Worm (Caenorhabditis elegans) whole organism, L2 larva: ENCODE results near the gene tag-51.

Source experiments
- C34F6.9 ChIP-seq: fragments of 150-350 bp; optimal IDR thresholded peaks from 2 replicates; lab custom pipeline; 2014; ENCODE audit warnings: missing biosample characterization, missing genetic modification characterization
- F13H6.1 ChIP-seq: sonication (generic microtip); optimal IDR thresholded peaks from 2 replicates; lab custom pipeline; 2016; ENCODE audit warnings: missing genetic modification characterization, missing compliant biosample characterization
- Y55F3AM.14 ChIP-seq: fragments of 200-800 bp; sonication (Bioruptor generic); optimal IDR thresholded peaks from 2 replicates; lab custom pipeline; 2018; ENCODE audit warnings: mild to moderate bottlenecking, missing genetic modification characterization, missing compliant biosample characterization
- alr-1 ChIP-seq: fragments of 150-350 bp; optimal IDR thresholded peaks from 2 replicates; lab custom pipeline; 2014; ENCODE audit warnings: missing biosample characterization, missing genetic modification characterization
- aly-2 ChIP-seq: fragments of 150-350 bp; optimal IDR thresholded peaks from 2 replicates; lab custom pipeline; 2014; ENCODE audit warnings: missing biosample characterization, missing genetic modification characterization
- blmp-1 ChIP-seq: sonication (generic microtip); optimal IDR thresholded peaks from 2 replicates; lab custom pipeline; 2017; ENCODE audit warnings: missing genetic modification characterization, mild to moderate bottlenecking, missing compliant biosample characterization, antibody characterized with exemption, moderate library complexity; ENCODE audit not compliant: insufficient read depth
- ceh-16 ChIP-seq: fragments of 150-350 bp; optimal IDR thresholded peaks from 2 replicates; lab custom pipeline; 2014; ENCODE audit warnings: missing biosample characterization, missing genetic modification characterization
- ceh-82 ChIP-seq: fragments of 150-350 bp; optimal IDR thresholded peaks from 2 replicates; lab custom pipeline; 2014; ENCODE audit warnings: missing biosample characterization, missing genetic modification characterization
- dmd-4 ChIP-seq: sonication (generic microtip); optimal IDR thresholded peaks from 2 replicates; lab custom pipeline; 2017; ENCODE audit warnings: missing biosample characterization, missing genetic modification characterization
- egl-27 ChIP-seq: sonication (generic microtip); optimal IDR thresholded peaks from 3 replicates; lab custom pipeline; 2017; ENCODE audit warnings: missing biosample characterization, missing genetic modification reagents, missing genetic modification characterization
- elt-1 ChIP-seq: fragments of 150-350 bp; optimal IDR thresholded peaks from 2 replicates; lab custom pipeline; 2014; ENCODE audit warnings: missing biosample characterization, missing genetic modification characterization
- elt-3 ChIP-seq: sonication (generic microtip); optimal IDR thresholded peaks from 2 replicates; lab custom pipeline; 2017; ENCODE audit warnings: missing biosample characterization, missing genetic modification characterization
- fos-1 ChIP-seq: fragments of 150-350 bp; optimal IDR thresholded peaks from 2 replicates; lab custom pipeline; 2014; ENCODE audit warnings: missing biosample characterization, missing genetic modification characterization
- gmeb-1 ChIP-seq: fragments of 150-350 bp; optimal IDR thresholded peaks from 2 replicates; lab custom pipeline; 2014; ENCODE audit warnings: missing biosample characterization, missing genetic modification characterization
- lin-39 ChIP-seq: fragments of 150-350 bp; optimal IDR thresholded peaks from 2 replicates; lab custom pipeline; 2014; ENCODE audit warnings: missing biosample characterization, missing genetic modification reagents, missing genetic modification characterization
- lsy-2 ChIP-seq, 2 experiments: fragments of 150-350 bp in 1 of 2; sonication (generic microtip) in 1 of 2; optimal IDR thresholded peaks; 2 replicates each; lab custom pipeline; 2014 to 2017; ENCODE audit warnings: missing biosample characterization in 2 of 2, missing genetic modification characterization in 2 of 2
- mab-5 ChIP-seq: fragments of 150-350 bp; optimal IDR thresholded peaks from 2 replicates; lab custom pipeline; 2014; ENCODE audit warnings: missing biosample characterization, missing genetic modification characterization
- mdl-1 ChIP-seq, 2 experiments: fragments of 150-350 bp in 1 of 2; sonication (generic microtip) in 1 of 2; optimal IDR thresholded peaks; 2 replicates each; lab custom pipeline; 2017; ENCODE audit warnings: missing biosample characterization in 2 of 2, missing genetic modification characterization in 2 of 2
- nhr-11 ChIP-seq: fragments of 150-350 bp; optimal IDR thresholded peaks from 2 replicates; lab custom pipeline; 2014; ENCODE audit warnings: missing biosample characterization, missing genetic modification characterization
- nhr-129 ChIP-seq: fragments of 150-350 bp; optimal IDR thresholded peaks from 2 replicates; lab custom pipeline; 2014; ENCODE audit warnings: missing biosample characterization, missing genetic modification characterization
- nhr-21 ChIP-seq: fragments of 150-350 bp; optimal IDR thresholded peaks from 2 replicates; lab custom pipeline; 2014; ENCODE audit warnings: missing biosample characterization, missing genetic modification characterization
- nhr-23 ChIP-seq: fragments of 150-350 bp; optimal IDR thresholded peaks from 2 replicates; lab custom pipeline; 2014; ENCODE audit warnings: missing biosample characterization, missing genetic modification reagents, missing genetic modification characterization
- nhr-25 ChIP-seq: fragments of 150-350 bp; sonication (generic microtip); optimal IDR thresholded peaks from 3 replicates; lab custom pipeline; 2014; ENCODE audit warnings: missing biosample characterization, missing genetic modification characterization
- nhr-77 ChIP-seq: fragments of 150-350 bp; optimal IDR thresholded peaks from 2 replicates; lab custom pipeline; 2014; ENCODE audit warnings: missing biosample characterization, missing genetic modification characterization
- peb-1 ChIP-seq: fragments of 150-350 bp; optimal IDR thresholded peaks from 2 replicates; lab custom pipeline; 2014; ENCODE audit warnings: missing biosample characterization, missing genetic modification characterization
- skn-1 ChIP-seq: sonication (generic microtip); optimal IDR thresholded peaks from 2 replicates; lab custom pipeline; 2017; ENCODE audit warnings: missing biosample characterization, missing genetic modification characterization
- sma-3 ChIP-seq: sonication (generic microtip); optimal IDR thresholded peaks from 2 replicates; lab custom pipeline; 2016; ENCODE audit warnings: missing genetic modification reagents, missing genetic modification characterization, missing compliant biosample characterization
- sma-9 ChIP-seq, 2 experiments: fragments of 150-350 bp in 1 of 2; sonication (generic microtip) in 1 of 2; optimal IDR thresholded peaks; 2 replicates each; lab custom pipeline; 2014 to 2016; ENCODE audit warnings: missing genetic modification characterization in 2 of 2, mild to moderate bottlenecking in 1 of 2, missing biosample characterization in 1 of 2, missing compliant biosample characterization in 1 of 2, missing genetic modification reagents in 1 of 2, moderate library complexity in 1 of 2
- unc-39 ChIP-seq: fragments of 150-350 bp; optimal IDR thresholded peaks from 2 replicates; lab custom pipeline; 2014; ENCODE audit warnings: missing biosample characterization, missing genetic modification characterization
- unc-55 ChIP-seq: fragments of 150-350 bp; sonication (generic microtip); optimal IDR thresholded peaks from 3 replicates; lab custom pipeline; 2014; ENCODE audit warnings: missing biosample characterization, missing genetic modification reagents, missing genetic modification characterization
- unc-62 ChIP-seq: fragments of 150-350 bp; optimal IDR thresholded peaks from 2 replicates; lab custom pipeline; 2014; ENCODE audit warnings: missing biosample characterization, missing genetic modification reagents, missing genetic modification characterization
- zag-1 ChIP-seq: fragments of 150-350 bp; optimal IDR thresholded peaks from 2 replicates; lab custom pipeline; 2014; ENCODE audit warnings: missing biosample characterization, missing genetic modification characterization
- ztf-1 ChIP-seq: fragments of 200-800 bp; sonication (Bioruptor generic); conservative IDR thresholded peaks from 2 replicates; pipeline ENCODE4 v1.3.6; 2022; ENCODE audit warnings: missing genetic modification characterization, missing compliant biosample characterization
- ztf-11 ChIP-seq: sonication (generic microtip); optimal IDR thresholded peaks from 2 replicates; lab custom pipeline; 2017; ENCODE audit warnings: missing biosample characterization, missing genetic modification characterization
- ztf-4 ChIP-seq: fragments of 150-350 bp; optimal IDR thresholded peaks from 2 replicates; lab custom pipeline; 2014; ENCODE audit warnings: missing biosample characterization, missing genetic modification characterization

The tag-51 gene

DNA sequence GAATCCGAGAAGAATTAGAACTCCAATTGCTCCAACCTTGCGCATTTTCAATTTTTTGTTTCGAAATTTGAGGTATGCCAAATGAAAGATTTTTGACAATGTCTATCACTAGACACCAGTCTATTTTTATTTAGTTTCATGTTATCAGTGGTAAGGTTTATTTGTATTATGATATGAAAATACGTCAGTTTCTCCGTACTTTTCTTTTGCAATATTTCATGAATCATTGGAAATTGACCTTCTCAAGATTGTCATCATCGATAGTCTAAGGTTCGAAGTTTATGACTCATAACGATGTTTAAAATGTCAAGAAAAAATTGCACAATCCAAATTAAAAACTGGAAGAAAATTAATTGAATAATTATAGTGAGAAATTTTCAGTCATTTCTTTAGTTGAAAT is 19.4 kb downstream of the tag-51 start, which contains the start of gene clc-19:
TSS of gene clc-19 (minus strand) at position 135 of the 400 bp plus-strand sequence.
- TF ChIP-seq fos-1 (tag; lab: Kevin White, UChicago) (peak; percentile 88), egl-27 (tag; lab: Kevin White, UChicago) (no peak)
- TF ChIP-seq, all 48 proteins: peak for 1

- no peak for TF ChIP-seq gmeb-1 (tag; lab: Kevin White, UChicago)
- no peak for TF ChIP-seq nhr-21
- TF ChIP-seq sma-9 (GFP tag; optimal IDR thresholded peaks at IDR 0.05; lab: Kevin White, UChicago): no peak
- no peak for TF ChIP-seq sma-9 (tag; optimal IDR thresholded peaks at IDR 0.05; lab: Kevin White, UChicago)
- TF ChIP-seq lsy-2 (tag; optimal IDR thresholded peaks at IDR 0.05; lab: Kevin White, UChicago): no peak
- no peak for TF ChIP-seq nhr-11 (tag; lab: Kevin White, UChicago)
- no peak for TF ChIP-seq mab-5
- no peak for TF ChIP-seq dmd-4
- TF ChIP-seq lin-39 (tag; lab: Kevin White, UChicago): no peak
- no peak for TF ChIP-seq C34F6.9
- TF ChIP-seq ztf-11: no peak
- no peak for TF ChIP-seq blmp-1 (tag; lab: Kevin White, UChicago)
- no peak for TF ChIP-seq aly-2 (tag; lab: Kevin White, UChicago)
- TF ChIP-seq nhr-25: no peak
- no peak for TF ChIP-seq unc-55 (GFP tag; lab: Kevin White, UChicago)
- TF ChIP-seq ceh-82 (tag; lab: Kevin White, UChicago): no peak
- no peak for TF ChIP-seq peb-1 (tag; lab: Kevin White, UChicago)
- no peak for TF ChIP-seq sma-3
- no peak for TF ChIP-seq F13H6.1 (tag; lab: Kevin White, UChicago)
- TF ChIP-seq alr-1 (tag; lab: Kevin White, UChicago): no peak
- no peak for TF ChIP-seq ceh-16 (tag; lab: Kevin White, UChicago)
Observed at ce11 chrIII:879634-880033, 25.6 kb downstream of the tag-51 start, which contains the start of the genes T24C4.5 and ucr-2.3. T24C4.5 (minus strand) TSS chrIII:879734. ucr-2.3 (plus strand) TSS chrIII:879860.

ce11 chrIII:880840-881239 is 26.8 kb downstream of the tag-51 start:
- TF ChIP-seq elt-1 (tag; lab: Kevin White, UChicago) (no peak), unc-62 (GFP tag; lab: Kevin White, UChicago) (no peak), zag-1 (tag; lab: Kevin White, UChicago) (no peak), unc-39 (no peak), sma-9 (GFP tag; optimal IDR thresholded peaks at IDR 0.05; lab: Kevin White, UChicago) (no peak), sma-9 (tag; optimal IDR thresholded peaks at IDR 0.05; lab: Kevin White, UChicago) (no peak), C34F6.9 (no peak), skn-1 (tag; lab: Kevin White, UChicago) (no peak), nhr-23 (tag; lab: Kevin White, UChicago) (no peak), nhr-129 (tag; lab: Kevin White, UChicago) (no peak), alr-1 (tag; lab: Kevin White, UChicago) (no peak), aly-2 (tag; lab: Kevin White, UChicago) (no peak), elt-3 (tag; lab: Kevin White, UChicago) (no peak), Y55F3AM.14 (GFP tag; lab: Kevin White, UChicago) (no peak), nhr-11 (tag; lab: Kevin White, UChicago) (no peak)
- TF ChIP-seq, all 48 proteins: peak for 0

- TF ChIP-seq mdl-1 (tag; optimal IDR thresholded peaks at IDR 0.05; lab: Kevin White, UChicago) (no peak), aly-2 (tag; lab: Kevin White, UChicago) (no peak), nhr-11 (tag; lab: Kevin White, UChicago) (no peak), gmeb-1 (tag; lab: Kevin White, UChicago) (no peak), ztf-1 (GFP tag; lab: Robert Waterston, UW) (no peak), blmp-1 (tag; lab: Kevin White, UChicago) (no peak), zag-1 (tag; lab: Kevin White, UChicago) (no peak), Y55F3AM.14 (GFP tag; lab: Kevin White, UChicago) (no peak), nhr-25 (no peak), ztf-4 (tag; lab: Kevin White, UChicago) (no peak)
Observed at ce11 chrIII:881460-881859, 27.4 kb downstream of the tag-51 start.

DNA sequence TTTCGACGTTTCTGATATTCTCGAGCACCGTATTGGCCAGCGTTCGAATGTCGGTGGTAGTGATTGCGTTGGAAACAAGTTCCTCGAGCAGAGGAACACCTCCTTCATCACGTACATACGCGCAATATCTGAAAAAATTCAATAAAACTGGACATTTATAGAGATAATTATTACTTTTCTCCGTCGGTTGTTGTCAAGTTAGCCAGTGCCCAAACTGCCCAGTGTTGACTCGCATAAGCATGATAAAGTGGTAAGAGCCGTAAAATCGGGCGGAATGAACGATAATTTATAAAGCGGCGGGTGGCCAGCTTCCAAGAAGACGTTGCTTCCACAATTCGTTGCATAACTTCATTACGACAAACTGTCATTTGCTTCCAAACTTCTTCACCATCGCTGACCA is 29.6 kb downstream of the tag-51 start:
- no peak for TF ChIP-seq nhr-77 (tag; lab: Kevin White, UChicago)
- TF ChIP-seq peb-1 (tag; lab: Kevin White, UChicago): no peak
- no peak for TF ChIP-seq skn-1 (tag; lab: Kevin White, UChicago)
